Worm (Caenorhabditis elegans) whole organism, L2 larva: ENCODE results near the gene clec-174.

Experiments used
- aly-2 ChIP-seq: fragments of 150-350 bp; optimal IDR thresholded peaks from 2 replicates; lab custom pipeline; 2014; ENCODE audit warnings: missing biosample characterization, missing genetic modification characterization
- ama-1 ChIP-seq: fragments of 150-350 bp; optimal IDR thresholded peaks from 2 replicates; lab custom pipeline; 2018; ENCODE audit warnings: inconsistent platforms
- unc-39 ChIP-seq: fragments of 150-350 bp; optimal IDR thresholded peaks from 2 replicates; lab custom pipeline; 2014; ENCODE audit warnings: missing biosample characterization, missing genetic modification characterization

DNA sequence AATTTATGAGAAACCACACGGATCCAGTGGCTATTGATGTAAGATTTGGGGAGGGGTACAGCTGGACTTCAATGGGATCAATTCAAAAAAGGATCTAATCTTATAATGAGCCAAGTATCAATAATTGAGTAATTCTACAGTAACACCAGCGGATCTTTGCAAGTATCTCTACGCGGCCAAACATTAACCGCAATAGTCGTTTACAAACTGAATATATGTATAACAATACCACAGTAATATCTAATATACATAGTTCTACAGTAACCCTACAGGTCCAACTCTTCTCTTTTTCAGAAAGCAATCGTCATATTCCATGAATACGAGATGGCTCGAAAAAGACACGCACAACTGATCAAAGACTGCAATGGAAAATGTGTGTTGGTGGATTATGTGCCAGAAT is 49.5 kb downstream of the clec-174 start, which contains the start of gene F56D6.9:
- TF ChIP-seq aly-2 (tag; lab: Kevin White, UChicago) (no peak), ama-1 (no peak), unc-39 (tag; lab: Kevin White, UChicago) (no peak)
